Worm (Caenorhabditis elegans) whole organism, L4/young adult: ENCODE measurements around the gene F40A3.7.

Experiments used
- W03F9.2 ChIP-seq: fragments of 150-350 bp; optimal IDR thresholded peaks from 2 replicates; lab custom pipeline; 2014; ENCODE audit warnings: missing biosample characterization, missing genetic modification characterization
- him-1 ChIP-seq: sonication (generic microtip); optimal IDR thresholded peaks from 2 replicates; lab custom pipeline; 2016; ENCODE audit warnings: missing genotype, missing genetic modification reagents, missing genetic modification characterization, missing compliant biosample characterization

ce11 chrV:7946229-7946628 is 46.6 kb upstream of the F40A3.7 start:
- no peak for TF ChIP-seq him-1 (tag; lab: Kevin White, UChicago)
- no peak for TF ChIP-seq W03F9.2
